Worm (Caenorhabditis elegans): ENCODE results near the gene nnt-1.

nnt-1 gene

ce11 chrX:6155436-6155835 is 33.3 kb downstream of the nnt-1 start:
- TF ChIP-seq nhr-111 (GFP tag; optimal IDR thresholded peaks at IDR 0.05), result no peak
- no peak for TF ChIP-seq nhr-237 (tag; optimal IDR thresholded peaks at IDR 0.05)
- TF ChIP-seq zfp-3 (GFP tag; conservative IDR thresholded peaks at IDR 0.05), result no peak
- no peak for TF ChIP-seq ZK546.5 (tag; optimal IDR thresholded peaks at IDR 0.05)
- TF ChIP-seq hif-1 (tag; optimal IDR thresholded peaks at IDR 0.05), result no peak
- TF ChIP-seq vab-7 (GFP tag; IDR thresholded peaks at IDR 0.05), result no peak
- no peak for TF ChIP-seq tra-1 (GFP tag; IDR thresholded peaks at IDR 0.05)
- no peak for TF ChIP-seq lsy-2 (tag; optimal IDR thresholded peaks at IDR 0.05)
- no peak for TF ChIP-seq unc-39 (tag; optimal IDR thresholded peaks at IDR 0.05)
- TF ChIP-seq set-16 (GFP tag; IDR thresholded peaks at IDR 0.05), result no peak
- TF ChIP-seq ceh-32 (tag; optimal IDR thresholded peaks at IDR 0.05; ENCODE audit: poor library complexity), result no peak
- TF ChIP-seq aly-2 (tag; optimal IDR thresholded peaks at IDR 0.05), result no peak

ce11 chrX:6157411-6157916 is 35.4 kb downstream of the nnt-1 start:
- TF ChIP-seq nhr-10 (tag; optimal IDR thresholded peaks at IDR 0.05), result no peak
- TF ChIP-seq aha-1 (tag), result peak; percentile 39

ce11 chrX:6159562-6159961 is 37.5 kb downstream of the nnt-1 start:
- TF ChIP-seq ctbp-1 (GFP tag; IDR thresholded peaks at IDR 0.05) (no peak), unc-62 (GFP tag; optimal IDR thresholded peaks at IDR 0.05 in 1 of 2) (peak in 1 of 2 experiments; percentile 91), unc-62 (tag; optimal IDR thresholded peaks at IDR 0.05) (no peak)

- TF ChIP-seq aha-1 (tag) (peak; percentile 66), pha-4 (GFP tag; IDR thresholded peaks at IDR 0.05) (no peak), pha-4 (tag; optimal IDR thresholded peaks at IDR 0.05) (no peak)
Measured at ce11 chrX:6160427-6160826, 38.3 kb downstream of the nnt-1 start, which contains the start of gene odd-2. Gene odd-2, minus strand, starts transcription at chrX:6160527.

ce11 chrX:6162037-6162436 is 39.9 kb downstream of the nnt-1 start:
- TF ChIP-seq zip-2 (tag; optimal IDR thresholded peaks at IDR 0.05) (no peak), dpl-1 (GFP tag; optimal IDR thresholded peaks at IDR 0.05) (no peak), mxl-2 (GFP tag; conservative IDR thresholded peaks at IDR 0.05) (0 out of 2 replicates have a peak, but pooled peaks have one; percentile 24), vab-7 (GFP tag; IDR thresholded peaks at IDR 0.05) (no peak), hlh-30 (tag; optimal IDR thresholded peaks at IDR 0.05; ENCODE audit: insufficient read depth) (no peak), tag-97 (GFP tag; IDR thresholded peaks at IDR 0.05) (no peak), cey-2 (tag; optimal IDR thresholded peaks at IDR 0.05; ENCODE audit: borderline replicate concordance, insufficient read depth) (no peak), nhr-76 (tag; optimal IDR thresholded peaks at IDR 0.05) (no peak), nhr-42 (GFP tag; IDR thresholded peaks at IDR 0.05) (no peak), ceh-44 (GFP tag; IDR thresholded peaks at IDR 0.05) (no peak), lsy-2 (tag; optimal IDR thresholded peaks at IDR 0.05) (no peak), set-16 (GFP tag; IDR thresholded peaks at IDR 0.05) (peak; percentile 71), dve-1 (tag; optimal IDR thresholded peaks at IDR 0.05; ENCODE audit: insufficient read depth) (no peak), zfp-2 (tag; optimal IDR thresholded peaks at IDR 0.05) (no peak), mdt-29 (GFP tag; IDR thresholded peaks at IDR 0.05) (no peak), T20F7.1 (GFP tag; optimal IDR thresholded peaks at IDR 0.05) (no peak)

ce11 chrX:6167376-6167775 is 45.3 kb downstream of the nnt-1 start:
- TF ChIP-seq snpc-1.2 (GFP tag; IDR thresholded peaks at IDR 0.05) (no peak), daf-16 (GFP tag; optimal IDR thresholded peaks at IDR 0.05) (no peak), daf-16 (tag; optimal IDR thresholded peaks at IDR 0.05) (peak; percentile 17), unc-39 (tag; optimal IDR thresholded peaks at IDR 0.05) (no peak), nhr-10 (tag; optimal IDR thresholded peaks at IDR 0.05) (no peak), spr-3 (GFP tag; optimal IDR thresholded peaks at IDR 0.05) (no peak), lir-3 (tag; optimal IDR thresholded peaks at IDR 0.05) (no peak), nhr-25 (tag; optimal IDR thresholded peaks at IDR 0.05; ENCODE audit: borderline replicate concordance, insufficient read depth) (no peak), dmd-9 (GFP tag; IDR thresholded peaks at IDR 0.05) (no peak), unc-62 (GFP tag; optimal IDR thresholded peaks at IDR 0.05 in 1 of 2) (peak in 1 of 2 experiments; percentile 89), unc-62 (tag; optimal IDR thresholded peaks at IDR 0.05) (no peak), lim-7 (GFP tag; IDR thresholded peaks at IDR 0.05) (no peak), arid-1 (GFP tag; conservative IDR thresholded peaks at IDR 0.05) (no peak), mdl-1 (tag; optimal IDR thresholded peaks at IDR 0.05) (no peak), nhr-102 (tag; optimal IDR thresholded peaks at IDR 0.05) (no peak)

All from whole organism, L4 larva.